Worm (Caenorhabditis elegans): ENCODE measurements around the gene W08A12.2.

- TF ChIP-seq ceh-63 (GFP tag; optimal IDR thresholded peaks at IDR 0.05): no peak
- no peak for TF ChIP-seq snpc-4 (tag; optimal IDR thresholded peaks at IDR 0.05)
- no peak for TF ChIP-seq fkh-10 (GFP tag; optimal IDR thresholded peaks at IDR 0.05)
- TF ChIP-seq C04F5.9 (tag; optimal IDR thresholded peaks at IDR 0.05): no peak
- no peak for TF ChIP-seq alr-1 (tag; optimal IDR thresholded peaks at IDR 0.05; ENCODE audit: borderline replicate concordance)
- no peak for TF ChIP-seq nhr-11 (tag; optimal IDR thresholded peaks at IDR 0.05)
Measured at ce11 chrV:3685790-3686208, at the start of gene W08A12.2.

Data from whole organism, L1 larva.